Fruit fly (Drosophila melanogaster): ENCODE data around the gene Sld5.

dm6 chr3R:26105141-26105403 is 48.7 kb upstream of the Sld5 start:
- TF ChIP-seq D1 (tag; optimal IDR thresholded peaks at IDR 0.05) (no peak), CG32121 (GFP tag; IDR thresholded peaks at IDR 0.05) (no peak), CG13204 (GFP tag; optimal IDR thresholded peaks at IDR 0.05) (no peak)

Measured in whole organism, pupa.